Worm (Caenorhabditis elegans) whole organism, L4 larva: ENCODE data around the gene str-200.

Source experiments
- F10B5.3 ChIP-seq: sonication (generic microtip); optimal IDR thresholded peaks from 2 replicates; lab custom pipeline; 2016; ENCODE audit warnings: mild to moderate bottlenecking, missing genetic modification characterization, missing compliant biosample characterization
- F26F4.8 ChIP-seq: fragments of 200-800 bp; sonication (Bioruptor generic); conservative IDR thresholded peaks from 2 replicates; pipeline ENCODE4 v1.3.6; 2022; ENCODE audit warnings: missing genetic modification characterization, missing compliant biosample characterization
- ZK546.5 ChIP-seq, 2 experiments: sonication (generic microtip); optimal IDR thresholded peaks; 2 replicates each; lab custom pipeline; 2017; ENCODE audit warnings: missing biosample characterization in 2 of 2, missing genetic modification characterization in 2 of 2
- aha-1 ChIP-seq: fragments of 150-350 bp; peaks from one replicate; lab custom pipeline; 2014; ENCODE audit warnings: missing biosample characterization, missing genetic modification characterization
- attf-4 ChIP-seq: sonication (generic microtip); optimal IDR thresholded peaks from 3 replicates; lab custom pipeline; 2017; ENCODE audit warnings: missing biosample characterization, missing genetic modification characterization
- ceh-20 ChIP-seq: fragments of 200-800 bp; sonication (Bioruptor generic); IDR thresholded peaks from 2 replicates; pipeline ENCODE4 v1.3.6; 2022; ENCODE audit warnings: missing genetic modification reagents, missing genetic modification characterization, missing compliant biosample characterization
- ceh-44 ChIP-seq: fragments of 200-800 bp; sonication (Bioruptor generic); IDR thresholded peaks from 2 replicates; pipeline ENCODE4 v1.3.6; 2022; ENCODE audit warnings: missing genetic modification reagents, missing genetic modification characterization, missing compliant biosample characterization
- ceh-62 ChIP-seq: sonication (generic microtip); optimal IDR thresholded peaks from 2 replicates; lab custom pipeline; 2017; ENCODE audit warnings: missing biosample characterization, missing genetic modification characterization
- ctbp-1 ChIP-seq: fragments of 200-800 bp; sonication (Bioruptor generic); IDR thresholded peaks from 2 replicates; pipeline ENCODE4 v1.3.6; 2022; ENCODE audit warnings: missing genetic modification reagents, missing genetic modification characterization, missing compliant biosample characterization
- daf-12 ChIP-seq: fragments of 150-350 bp; optimal IDR thresholded peaks from 2 replicates; lab custom pipeline; 2014; ENCODE audit warnings: missing biosample characterization, missing genetic modification reagents, missing genetic modification characterization
- daf-19 ChIP-seq: fragments of 200-800 bp; sonication (Bioruptor generic); conservative IDR thresholded peaks from 2 replicates; pipeline ENCODE4 v1.3.6; 2022; ENCODE audit warnings: missing genetic modification characterization, missing compliant biosample characterization
- daf-8 ChIP-seq: fragments of 200-800 bp; sonication (Bioruptor generic); IDR thresholded peaks from 2 replicates; pipeline ENCODE4 v1.3.6; 2022; ENCODE audit warnings: missing genetic modification characterization, missing compliant biosample characterization
- dmd-9 ChIP-seq: fragments of 200-800 bp; sonication (Bioruptor generic); IDR thresholded peaks from 2 replicates; pipeline ENCODE4 v1.3.6; 2022; ENCODE audit warnings: missing genetic modification reagents, missing genetic modification characterization, missing compliant biosample characterization
- dve-1 ChIP-seq: sonication (generic microtip); optimal IDR thresholded peaks from 2 replicates; lab custom pipeline; 2017; ENCODE audit warnings: antibody characterized with exemption, mild to moderate bottlenecking, missing genetic modification characterization, missing compliant biosample characterization; ENCODE audit not compliant: insufficient read depth
- hlh-30 ChIP-seq: sonication (generic microtip); optimal IDR thresholded peaks from 2 replicates; lab custom pipeline; 2017; ENCODE audit warnings: antibody characterized with exemption, mild to moderate bottlenecking, missing genetic modification characterization, missing compliant biosample characterization; ENCODE audit not compliant: insufficient read depth
- jun-1 ChIP-seq: fragments of 150-350 bp; optimal IDR thresholded peaks from 2 replicates; lab custom pipeline; 2014; ENCODE audit warnings: missing biosample characterization, missing genetic modification reagents, missing genetic modification characterization
- lin-29 ChIP-seq: fragments of 200-800 bp; sonication (Bioruptor generic); IDR thresholded peaks from 2 replicates; pipeline ENCODE4 v1.3.6; 2022; ENCODE audit warnings: missing genetic modification reagents, missing genetic modification characterization, missing compliant biosample characterization
- lin-38 ChIP-seq: fragments of 200-800 bp; sonication (Bioruptor generic); IDR thresholded peaks from 2 replicates; pipeline ENCODE4 v1.3.6; 2022; ENCODE audit warnings: missing genetic modification reagents, missing genetic modification characterization, missing compliant biosample characterization
- lsy-2 ChIP-seq, 2 experiments: fragments of 150-350 bp in 1 of 2; sonication (generic microtip) in 1 of 2; optimal IDR thresholded peaks; 2 replicates each; lab custom pipeline; 2014 to 2017; ENCODE audit warnings: missing biosample characterization in 2 of 2, missing genetic modification characterization in 2 of 2
- madf-5 ChIP-seq, 2 experiments: fragments of 200-800 bp; sonication (Bioruptor generic); IDR thresholded peaks; 2 replicates each; pipeline ENCODE4 v1.3.6; 2022; ENCODE audit warnings: missing compliant biosample characterization in 2 of 2, missing genetic modification characterization in 2 of 2
- madf-9 ChIP-seq: fragments of 200-800 bp; sonication (Bioruptor generic); conservative IDR thresholded peaks from 2 replicates; pipeline ENCODE4 v1.3.6; 2022; ENCODE audit warnings: missing genetic modification reagents, missing genetic modification characterization, missing compliant biosample characterization
- mxl-2 ChIP-seq: fragments of 200-800 bp; sonication (Bioruptor generic); conservative IDR thresholded peaks from 2 replicates; pipeline ENCODE4 v1.3.6; 2022; ENCODE audit warnings: missing genetic modification reagents, missing genetic modification characterization, missing compliant biosample characterization
- nhr-111 ChIP-seq: fragments of 200-800 bp; sonication (Bioruptor generic); optimal IDR thresholded peaks from 2 replicates; lab custom pipeline; 2018; ENCODE audit warnings: mild to moderate bottlenecking, missing genetic modification characterization, missing compliant biosample characterization
- nhr-41 ChIP-seq: fragments of 200-800 bp; sonication (Bioruptor generic); IDR thresholded peaks from 2 replicates; pipeline ENCODE4 v1.3.6; 2022; ENCODE audit warnings: missing genetic modification reagents, missing genetic modification characterization, missing compliant biosample characterization
- nhr-42 ChIP-seq: fragments of 200-800 bp; sonication (Bioruptor generic); IDR thresholded peaks from 2 replicates; pipeline ENCODE4 v1.3.6; 2022; ENCODE audit warnings: missing genetic modification characterization, missing compliant biosample characterization
- sdz-12 ChIP-seq: fragments of 200-800 bp; sonication (Bioruptor generic); optimal IDR thresholded peaks from 2 replicates; lab custom pipeline; 2018; ENCODE audit warnings: mild to moderate bottlenecking, missing genetic modification characterization, missing compliant biosample characterization
- set-16 ChIP-seq: fragments of 200-800 bp; sonication (Bioruptor generic); IDR thresholded peaks from 2 replicates; pipeline ENCODE4 v1.3.6; 2022; ENCODE audit warnings: missing genetic modification reagents, missing genetic modification characterization, missing compliant biosample characterization
- spr-3 ChIP-seq: fragments of 200-800 bp; sonication (Bioruptor generic); optimal IDR thresholded peaks from 2 replicates; lab custom pipeline; 2018; ENCODE audit warnings: mild to moderate bottlenecking, missing genetic modification characterization, missing compliant biosample characterization
- ztf-11 ChIP-seq: fragments of 150-350 bp; optimal IDR thresholded peaks from 2 replicates; lab custom pipeline; 2014; ENCODE audit warnings: missing biosample characterization, missing genetic modification characterization

The str-200 gene

DNA sequence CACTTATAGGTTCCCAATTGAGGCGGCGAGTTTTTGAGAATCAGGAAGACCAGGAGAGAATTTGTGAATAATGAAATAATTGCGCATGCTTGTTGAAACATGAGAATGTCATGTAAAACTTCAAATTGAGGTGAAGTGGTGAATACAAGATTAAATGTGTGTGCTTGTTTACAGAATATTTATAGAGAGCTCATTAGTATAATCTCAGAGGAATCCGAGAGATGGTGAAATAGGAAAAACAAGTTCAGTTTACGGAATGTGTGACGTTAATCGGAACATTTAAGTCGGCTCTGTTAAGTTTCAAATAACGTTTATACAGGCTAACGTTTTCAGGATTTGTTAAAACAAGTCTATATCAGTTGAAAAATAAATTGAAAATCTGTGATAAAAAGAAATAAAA lies at the start of gene str-200:
Gene str-200 (minus strand): TSS at position 101 of the 400 bp plus-strand sequence.
- no peak for TF ChIP-seq F26F4.8 (GFP tag; lab: Robert Waterston, UW)
- TF ChIP-seq madf-5 (GFP tag; IDR thresholded peaks at IDR 0.05; lab: Robert Waterston, UW) = no peak
- TF ChIP-seq lin-29 (GFP tag; lab: Robert Waterston, UW) = no peak
- TF ChIP-seq, all 104 proteins: peak for 0

DNA sequence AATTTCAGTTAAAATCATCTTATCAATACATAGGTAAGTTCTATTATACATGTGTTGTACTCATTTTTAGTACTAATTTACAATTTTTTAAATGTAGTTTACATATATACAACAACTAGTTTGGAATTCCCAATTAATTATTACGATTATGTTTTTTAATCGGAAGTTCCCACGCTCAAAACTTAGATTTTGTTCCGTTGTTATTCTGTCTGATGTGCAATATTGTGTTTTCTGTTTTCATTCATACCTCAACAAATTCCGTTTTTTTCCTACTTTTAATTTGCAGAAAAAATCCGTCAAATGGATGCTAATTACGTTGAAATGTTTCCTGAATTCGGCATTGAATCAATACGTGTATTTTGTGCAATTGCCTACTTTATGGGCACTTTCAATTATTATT lies 48.3 kb upstream of the str-200 start, which contains the start of gene srw-31:
Gene srw-31 (plus strand): TSS at position 301 of the 400 bp plus-strand sequence.
- TF ChIP-seq ztf-11 (tag; lab: Kevin White, UChicago) (no peak), attf-4 (tag; lab: Kevin White, UChicago) (no peak), nhr-42 (GFP tag; lab: Robert Waterston, UW) (no peak), ceh-62 (tag; lab: Kevin White, UChicago) (no peak), daf-8 (no peak), madf-9 (GFP tag; lab: Robert Waterston, UW) (no peak), ZK546.5 (tag; optimal IDR thresholded peaks at IDR 0.05; lab: Kevin White, UChicago) (no peak), F10B5.3 (tag; lab: Kevin White, UChicago) (no peak), hlh-30 (tag; lab: Kevin White, UChicago) (no peak)

DNA sequence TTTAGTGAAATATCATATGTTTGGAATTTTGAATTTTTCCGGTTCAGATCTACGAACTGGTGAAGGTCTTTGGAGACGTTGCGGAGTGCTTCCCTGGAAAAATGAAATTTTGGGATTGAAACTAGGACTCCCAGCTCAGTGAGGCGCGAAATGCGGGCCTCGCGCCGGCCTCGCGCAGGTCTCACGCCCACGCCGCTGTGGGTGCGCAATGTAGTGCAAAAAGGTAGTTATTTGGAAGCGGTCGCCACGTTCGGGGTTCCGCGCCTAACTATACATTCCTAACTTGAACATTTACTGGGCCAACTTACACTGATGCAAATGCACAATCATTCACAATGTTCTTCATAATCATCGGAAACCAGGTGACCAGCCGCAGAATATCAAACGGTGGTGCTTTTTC lies 42.1 kb upstream of the str-200 start:
- no peak for TF ChIP-seq spr-3
- no peak for TF ChIP-seq attf-4 (tag; lab: Kevin White, UChicago)
- TF ChIP-seq daf-19 (GFP tag; lab: Robert Waterston, UW) = no peak
- TF ChIP-seq daf-12 (tag; lab: Kevin White, UChicago) = no peak
- TF ChIP-seq set-16 (GFP tag; lab: Robert Waterston, UW) = peak; percentile 65
- TF ChIP-seq lsy-2 (tag; optimal IDR thresholded peaks at IDR 0.05; lab: Kevin White, UChicago) = no peak
- TF ChIP-seq ceh-20 = no peak
- TF ChIP-seq sdz-12 (GFP tag; lab: Kevin White, UChicago) = no peak
- TF ChIP-seq ceh-44 (GFP tag; lab: Robert Waterston, UW) = 0 out of 2 replicates have a peak, but pooled peaks have one; percentile 25
- no peak for TF ChIP-seq dve-1 (tag; lab: Kevin White, UChicago)

DNA sequence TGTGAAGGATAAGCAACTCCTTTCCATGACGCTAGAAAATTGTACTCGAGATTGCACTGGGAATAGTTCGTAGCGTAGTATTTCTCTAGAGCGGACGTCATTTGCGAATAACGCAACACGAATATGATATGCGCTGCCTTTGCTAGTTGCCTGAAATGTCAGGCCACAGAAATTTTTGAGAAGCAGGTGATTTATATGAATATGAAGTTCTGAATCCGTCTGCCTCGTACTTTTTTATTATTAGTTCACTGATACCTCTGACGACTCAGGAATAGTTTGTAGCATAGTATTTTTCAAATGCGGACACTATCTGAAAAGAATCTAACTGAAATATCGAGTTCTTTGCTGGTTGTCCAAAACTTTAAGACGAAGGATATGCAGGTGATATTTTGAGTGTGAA lies 38.1 kb upstream of the str-200 start, which contains the start of gene srh-118:
Gene srh-118 (minus strand): TSS at position 101 of the 400 bp plus-strand sequence.
- no peak for TF ChIP-seq nhr-111 (GFP tag; lab: Kevin White, UChicago)

DNA sequence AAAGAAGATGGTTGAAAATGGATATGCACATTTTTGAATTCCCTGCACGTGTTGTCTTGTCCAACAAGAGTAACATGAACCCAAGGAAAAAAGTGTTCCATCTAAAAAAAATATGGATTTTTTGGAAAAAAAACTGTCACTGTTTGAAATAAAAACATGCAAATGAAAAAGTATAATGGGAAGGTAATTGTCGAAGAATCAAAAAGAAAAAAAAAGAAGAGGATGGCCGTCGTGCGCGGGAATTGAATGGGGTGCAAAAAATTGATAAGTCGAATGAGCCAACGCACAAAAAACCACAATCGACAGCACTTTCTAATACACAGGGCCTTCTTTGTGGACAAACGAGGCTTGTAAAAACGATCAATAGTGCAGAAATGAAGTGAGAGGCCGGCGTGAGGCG lies 35.8 kb upstream of the str-200 start, which contains the start of gene fbxa-102:
Gene fbxa-102 (minus strand): TSS at position 101 of the 400 bp plus-strand sequence.
- TF ChIP-seq ctbp-1 (GFP tag; lab: Robert Waterston, UW) (no peak), dmd-9 (GFP tag; lab: Robert Waterston, UW) (no peak), nhr-41 (GFP tag; lab: Robert Waterston, UW) (no peak), daf-8 (no peak), mxl-2 (no peak), lin-38 (GFP tag; lab: Robert Waterston, UW) (no peak), nhr-42 (GFP tag; lab: Robert Waterston, UW) (no peak)

DNA sequence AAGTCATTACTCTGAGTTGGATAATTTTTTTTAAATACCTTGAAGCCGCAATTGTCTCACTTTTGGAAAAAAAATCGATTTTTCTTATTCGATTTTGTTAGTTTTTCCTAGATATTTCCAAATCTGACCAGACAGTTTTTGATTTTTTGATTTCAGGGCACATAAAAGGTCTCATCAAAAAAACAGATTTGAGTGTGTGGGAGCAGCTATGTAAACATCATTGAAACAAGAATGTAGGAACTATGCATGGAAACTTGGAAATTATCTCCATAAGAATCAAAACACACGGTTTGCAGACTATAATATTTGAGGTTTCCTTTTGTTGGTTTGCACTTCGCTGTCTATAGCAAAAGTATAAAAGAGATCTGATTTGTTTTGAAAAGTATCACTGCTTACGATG lies 28.1 kb upstream of the str-200 start, which contains the start of gene scl-24:
Gene scl-24 (plus strand): TSS at position 301 of the 400 bp plus-strand sequence.
- TF ChIP-seq aha-1 (peak; percentile 8), jun-1 (tag; lab: Kevin White, UChicago) (no peak)
